Worm (Caenorhabditis elegans) whole organism, late embryonic: ENCODE data around the gene F49H12.4.

ENCODE experiments used
- C08G9.2 ChIP-seq: sonication (generic microtip); optimal IDR thresholded peaks from 2 replicates; lab custom pipeline; 2016; ENCODE audit warnings: mild to moderate bottlenecking, missing genetic modification characterization, moderate library complexity, missing compliant biosample characterization
- K09A11.1 ChIP-seq: sonication (generic microtip); optimal IDR thresholded peaks from 2 replicates; lab custom pipeline; 2017; ENCODE audit warnings: antibody characterized with exemption, mild to moderate bottlenecking, missing genetic modification characterization, missing compliant biosample characterization; ENCODE audit not compliant: insufficient read depth
- T23F11.4 ChIP-seq: fragments of 200-800 bp; sonication (Bioruptor generic); optimal IDR thresholded peaks from 2 replicates; lab custom pipeline; 2018; ENCODE audit warnings: mild to moderate bottlenecking, missing genetic modification characterization, missing compliant biosample characterization
- Y22D7AL.16 ChIP-seq: sonication (generic microtip); optimal IDR thresholded peaks from 2 replicates; lab custom pipeline; 2016; ENCODE audit warnings: missing genetic modification characterization, missing compliant biosample characterization
- ceh-14 ChIP-seq: sonication (generic microtip); optimal IDR thresholded peaks from 2 replicates; lab custom pipeline; 2016; ENCODE audit warnings: missing genotype, missing genetic modification characterization, missing compliant biosample characterization
- ceh-18 ChIP-seq: sonication (generic microtip); optimal IDR thresholded peaks from 2 replicates; lab custom pipeline; 2016; ENCODE audit warnings: missing genetic modification characterization, missing compliant biosample characterization
- ceh-19 ChIP-seq: fragments of 200-800 bp; sonication (Bioruptor generic); optimal IDR thresholded peaks from 2 replicates; lab custom pipeline; 2018; ENCODE audit warnings: mild to moderate bottlenecking, missing genetic modification characterization, missing compliant biosample characterization
- ceh-2 ChIP-seq: sonication (generic microtip); optimal IDR thresholded peaks from 2 replicates; lab custom pipeline; 2016; ENCODE audit warnings: missing genotype, missing genetic modification characterization, missing compliant biosample characterization
- ceh-22 ChIP-seq: sonication (generic microtip); optimal IDR thresholded peaks from 2 replicates; lab custom pipeline; 2017; ENCODE audit warnings: missing biosample characterization, missing genetic modification characterization
- ceh-24 ChIP-seq: sonication (generic microtip); optimal IDR thresholded peaks from 2 replicates; lab custom pipeline; 2016; ENCODE audit warnings: mild to moderate bottlenecking, missing genetic modification characterization, missing compliant biosample characterization
- ceh-34 ChIP-seq: sonication (generic microtip); optimal IDR thresholded peaks from 2 replicates; lab custom pipeline; 2016; ENCODE audit warnings: mild to moderate bottlenecking, missing genetic modification characterization, missing compliant biosample characterization
- ceh-48 ChIP-seq: sonication (generic microtip); optimal IDR thresholded peaks from 2 replicates; lab custom pipeline; 2016; ENCODE audit warnings: missing genetic modification characterization, inconsistent platforms, missing compliant biosample characterization
- ceh-9 ChIP-seq: sonication (generic microtip); optimal IDR thresholded peaks from 2 replicates; lab custom pipeline; 2016; ENCODE audit warnings: mild to moderate bottlenecking, missing genetic modification characterization, inconsistent platforms, missing compliant biosample characterization
- dmd-4 ChIP-seq: sonication (generic microtip); optimal IDR thresholded peaks from 2 replicates; lab custom pipeline; 2016; ENCODE audit warnings: borderline replicate concordance, missing genetic modification characterization, missing compliant biosample characterization
- dve-1 ChIP-seq: sonication (generic microtip); optimal IDR thresholded peaks from 2 replicates; lab custom pipeline; 2017; ENCODE audit warnings: antibody characterized with exemption, mild to moderate bottlenecking, missing genetic modification characterization, missing compliant biosample characterization
- ets-4 ChIP-seq: sonication (generic microtip); optimal IDR thresholded peaks from 2 replicates; lab custom pipeline; 2016; ENCODE audit warnings: missing genetic modification characterization, missing compliant biosample characterization
- fax-1 ChIP-seq: sonication (generic microtip); optimal IDR thresholded peaks from 2 replicates; lab custom pipeline; 2016; ENCODE audit warnings: missing genotype, missing genetic modification characterization, missing compliant biosample characterization
- gmeb-2 ChIP-seq: sonication (generic microtip); optimal IDR thresholded peaks from 2 replicates; lab custom pipeline; 2016; ENCODE audit warnings: missing genetic modification characterization, inconsistent platforms, missing compliant biosample characterization
- hlh-15 ChIP-seq: sonication (generic microtip); optimal IDR thresholded peaks from 2 replicates; lab custom pipeline; 2016; ENCODE audit warnings: missing genetic modification characterization, missing compliant biosample characterization
- hlh-6 ChIP-seq: sonication (generic microtip); optimal IDR thresholded peaks from 2 replicates; lab custom pipeline; 2016; ENCODE audit warnings: missing genotype, missing genetic modification characterization, missing compliant biosample characterization
- hlh-8 ChIP-seq: sonication (generic microtip); optimal IDR thresholded peaks from 2 replicates; lab custom pipeline; 2016; ENCODE audit warnings: missing genotype, missing genetic modification characterization, missing compliant biosample characterization
- lin-11 ChIP-seq: fragments of 200-800 bp; sonication (Bioruptor generic); optimal IDR thresholded peaks from 2 replicates; lab custom pipeline; 2018; ENCODE audit warnings: mild to moderate bottlenecking, missing genetic modification characterization, missing compliant biosample characterization
- nfya-1 ChIP-seq: sonication (generic microtip); optimal IDR thresholded peaks from 2 replicates; lab custom pipeline; 2017; ENCODE audit warnings: missing genetic modification characterization, mild to moderate bottlenecking, missing compliant biosample characterization, antibody characterized with exemption, moderate library complexity
- nhr-11 ChIP-seq: fragments of 150-350 bp; optimal IDR thresholded peaks from 2 replicates; lab custom pipeline; 2014; ENCODE audit warnings: missing biosample characterization, missing genetic modification characterization
- nhr-232 ChIP-seq: sonication (generic microtip); optimal IDR thresholded peaks from 2 replicates; lab custom pipeline; 2016; ENCODE audit warnings: missing genetic modification characterization, missing compliant biosample characterization
- pax-1 ChIP-seq: fragments of 150-350 bp; optimal IDR thresholded peaks from 2 replicates; lab custom pipeline; 2014; ENCODE audit warnings: missing biosample characterization, missing genetic modification characterization
- pha-4 ChIP-seq: fragments of 150-350 bp; optimal IDR thresholded peaks from 2 replicates; lab custom pipeline; 2018; ENCODE audit warnings: missing biosample characterization, missing genetic modification reagents, missing genetic modification characterization
- pqm-1 ChIP-seq: sonication (generic microtip); optimal IDR thresholded peaks from 2 replicates; lab custom pipeline; 2016; ENCODE audit warnings: missing genetic modification characterization, missing compliant biosample characterization
- rnt-1 ChIP-seq: sonication (generic microtip); optimal IDR thresholded peaks from 2 replicates; lab custom pipeline; 2016; ENCODE audit warnings: missing genetic modification characterization, missing compliant biosample characterization
- syd-9 ChIP-seq: sonication (generic microtip); optimal IDR thresholded peaks from 2 replicates; lab custom pipeline; 2016; ENCODE audit warnings: mild to moderate bottlenecking, missing genetic modification characterization, moderate library complexity, missing compliant biosample characterization
- tbx-2 ChIP-seq: sonication (generic microtip); optimal IDR thresholded peaks from 2 replicates; lab custom pipeline; 2016; ENCODE audit warnings: missing genetic modification characterization, missing compliant biosample characterization
- tbx-7 ChIP-seq: sonication (generic microtip); optimal IDR thresholded peaks from 2 replicates; lab custom pipeline; 2016; ENCODE audit warnings: missing genotype, missing genetic modification characterization, missing compliant biosample characterization
- unc-86 ChIP-seq: sonication (generic microtip); optimal IDR thresholded peaks from 2 replicates; lab custom pipeline; 2016; ENCODE audit warnings: missing genetic modification characterization, missing compliant biosample characterization
- zip-5 ChIP-seq: sonication (generic microtip); optimal IDR thresholded peaks from 2 replicates; lab custom pipeline; 2016; ENCODE audit warnings: missing genetic modification characterization, missing compliant biosample characterization

Gene F49H12.4

ce11 chrX:2079536-2079935 is at the start of gene F49H12.4:
Gene F49H12.4 (plus strand): TSS chrX:2079836.
- TF ChIP-seq ceh-18 (tag; lab: Kevin White, UChicago) (no peak), ceh-22 (tag; lab: Kevin White, UChicago) (no peak), nhr-232 (tag; lab: Kevin White, UChicago) (no peak), nfya-1 (tag; lab: Kevin White, UChicago) (no peak), hlh-8 (no peak), ceh-34 (no peak), C08G9.2 (no peak), pax-1 (no peak), ceh-2 (tag; lab: Kevin White, UChicago) (no peak)

- TF ChIP-seq nhr-11 (tag; lab: Kevin White, UChicago) (no peak), syd-9 (tag; lab: Kevin White, UChicago) (no peak), ceh-14 (no peak), K09A11.1 (no peak), ceh-24 (tag; lab: Kevin White, UChicago) (no peak)
Measured at ce11 chrX:2030871-2031270, 48.8 kb upstream of the F49H12.4 start.

ce11 chrX:2031414-2031813 is 48.2 kb upstream of the F49H12.4 start, which contains the start of gene Y102A11A.5:
Gene Y102A11A.5 (minus strand): TSS chrX:2031588.
- TF ChIP-seq hlh-6 (tag; lab: Kevin White, UChicago): no peak
- TF ChIP-seq ceh-48: no peak
- no peak for TF ChIP-seq zip-5 (tag; lab: Kevin White, UChicago)
- TF ChIP-seq hlh-8: no peak
- TF ChIP-seq rnt-1 (tag; lab: Kevin White, UChicago): no peak
- no peak for TF ChIP-seq lin-11 (tag; lab: Kevin White, UChicago)
- TF ChIP-seq pqm-1 (tag; lab: Kevin White, UChicago): no peak
- no peak for TF ChIP-seq dve-1 (tag; lab: Kevin White, UChicago)
- TF ChIP-seq T23F11.4 (GFP tag; lab: Kevin White, UChicago): no peak
- TF ChIP-seq dmd-4: no peak
- no peak for TF ChIP-seq tbx-7 (tag; lab: Kevin White, UChicago)
- TF ChIP-seq unc-86 (tag; lab: Kevin White, UChicago): no peak
- no peak for TF ChIP-seq fax-1 (tag; lab: Kevin White, UChicago)

- TF ChIP-seq zip-5 (tag; lab: Kevin White, UChicago): no peak
- no peak for TF ChIP-seq ceh-19 (GFP tag; lab: Kevin White, UChicago)
- TF ChIP-seq ets-4 (tag; lab: Kevin White, UChicago): no peak
- TF ChIP-seq tbx-2 (tag; lab: Kevin White, UChicago): no peak
- TF ChIP-seq ceh-34: no peak
- no peak for TF ChIP-seq pha-4 (tag; lab: Kevin White, UChicago)
- no peak for TF ChIP-seq nhr-232 (tag; lab: Kevin White, UChicago)
- TF ChIP-seq ceh-9 (tag; lab: Kevin White, UChicago): no peak
- TF ChIP-seq pqm-1 (tag; lab: Kevin White, UChicago): no peak
- no peak for TF ChIP-seq tbx-7 (tag; lab: Kevin White, UChicago)
Measured at ce11 chrX:2035172-2035571, 44.5 kb upstream of the F49H12.4 start, which contains the start of gene ergi-1. Gene ergi-1 (minus strand): TSS chrX:2035272.

ce11 chrX:2039358-2039757 is 40.3 kb upstream of the F49H12.4 start, which contains the start of gene smex-2:
Gene smex-2 (minus strand): TSS chrX:2039458.
- TF ChIP-seq gmeb-2 (tag; lab: Kevin White, UChicago) (no peak), Y22D7AL.16 (tag; lab: Kevin White, UChicago) (no peak), ceh-24 (tag; lab: Kevin White, UChicago) (no peak), T23F11.4 (GFP tag; lab: Kevin White, UChicago) (no peak), hlh-15 (tag; lab: Kevin White, UChicago) (no peak), ceh-2 (tag; lab: Kevin White, UChicago) (no peak)
